Fruit fly (Drosophila melanogaster): ENCODE measurements around the gene Cyp313a3.

DNA sequence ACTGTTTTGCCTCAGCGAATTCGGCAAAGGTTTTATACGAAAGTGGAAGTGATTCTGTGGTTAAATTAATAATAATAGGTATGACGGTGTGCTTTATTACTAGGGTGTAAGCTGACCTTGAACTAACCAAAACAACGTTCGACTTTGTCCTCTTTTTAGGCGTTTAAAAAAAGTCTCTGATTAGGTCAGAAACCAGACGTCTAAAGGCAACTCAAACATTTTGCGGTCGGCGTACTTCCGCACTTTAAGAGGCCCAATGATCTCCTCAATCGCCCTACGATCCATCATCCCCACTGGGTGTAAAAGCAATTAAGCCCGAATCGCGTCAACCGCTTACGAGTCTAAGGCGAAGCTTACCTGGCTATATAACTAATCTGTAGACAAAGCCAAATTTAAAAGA lies at the start of gene Cyp313a3:
- TF ChIP-seq Ets98B (GFP tag; IDR thresholded peaks at IDR 0.05) (no peak), CG32121 (GFP tag; IDR thresholded peaks at IDR 0.05) (no peak), gl (tag; optimal IDR thresholded peaks at IDR 0.05) (no peak)
